Fruit fly (Drosophila melanogaster) whole organism, prepupa: Measurements from ENCODE around the gene Tm2.

Experiments used
- CG10669 ChIP-seq: fragments of 200-800 bp; sonication (Bioruptor generic); optimal IDR thresholded peaks from 3 replicates; lab custom pipeline; 2018; ENCODE audit warnings: missing biosample characterization, mild to moderate bottlenecking, missing genetic modification characterization, moderate library complexity
- CG3919 ChIP-seq: fragments of 200-800 bp; sonication (Bioruptor generic); optimal IDR thresholded peaks from 3 replicates; lab custom pipeline; 2016; ENCODE audit warnings: missing biosample characterization, missing genetic modification characterization
- CG6163 ChIP-seq: fragments of 200-800 bp; sonication (Bioruptor generic); IDR thresholded peaks from 3 replicates; pipeline ENCODE4 v1.3.6; 2022; ENCODE audit warnings: missing biosample characterization, missing genetic modification characterization
- CG9139 ChIP-seq: fragments of 200-800 bp; sonication (Bioruptor generic); optimal IDR thresholded peaks from 3 replicates; lab custom pipeline; 2017; ENCODE audit warnings: missing biosample characterization, mild to moderate bottlenecking, missing genetic modification characterization
- Gug ChIP-seq: fragments of 200-800 bp; sonication (Bioruptor generic); IDR thresholded peaks from 2 replicates; pipeline ENCODE4 v1.3.6; 2022; ENCODE audit warnings: missing biosample characterization, missing genetic modification characterization
- Lpt ChIP-seq: fragments of 200-800 bp; sonication (Bioruptor generic); optimal IDR thresholded peaks from 3 replicates; lab custom pipeline; 2016; ENCODE audit warnings: missing biosample characterization, missing genetic modification characterization
- Smox ChIP-seq: fragments of 200-800 bp; sonication (Bioruptor generic); optimal IDR thresholded peaks from 3 replicates; lab custom pipeline; 2016; ENCODE audit warnings: missing biosample characterization, missing genetic modification characterization
- dac ChIP-seq: fragments of 200-800 bp; sonication (Bioruptor generic); optimal IDR thresholded peaks from 2 replicates; lab custom pipeline; 2017; ENCODE audit warnings: missing biosample characterization, mild to moderate bottlenecking, missing genetic modification characterization
- fd59A ChIP-seq: fragments of 200-800 bp; sonication (Bioruptor generic); optimal IDR thresholded peaks from 2 replicates; lab custom pipeline; 2017; ENCODE audit warnings: missing biosample characterization, mild to moderate bottlenecking, missing genetic modification characterization, missing genetic modification reagents
- topi ChIP-seq: fragments of 200-800 bp; sonication (Bioruptor generic); optimal IDR thresholded peaks from 3 replicates; lab custom pipeline; 2016; ENCODE audit warnings: missing biosample characterization, missing genetic modification characterization

DNA sequence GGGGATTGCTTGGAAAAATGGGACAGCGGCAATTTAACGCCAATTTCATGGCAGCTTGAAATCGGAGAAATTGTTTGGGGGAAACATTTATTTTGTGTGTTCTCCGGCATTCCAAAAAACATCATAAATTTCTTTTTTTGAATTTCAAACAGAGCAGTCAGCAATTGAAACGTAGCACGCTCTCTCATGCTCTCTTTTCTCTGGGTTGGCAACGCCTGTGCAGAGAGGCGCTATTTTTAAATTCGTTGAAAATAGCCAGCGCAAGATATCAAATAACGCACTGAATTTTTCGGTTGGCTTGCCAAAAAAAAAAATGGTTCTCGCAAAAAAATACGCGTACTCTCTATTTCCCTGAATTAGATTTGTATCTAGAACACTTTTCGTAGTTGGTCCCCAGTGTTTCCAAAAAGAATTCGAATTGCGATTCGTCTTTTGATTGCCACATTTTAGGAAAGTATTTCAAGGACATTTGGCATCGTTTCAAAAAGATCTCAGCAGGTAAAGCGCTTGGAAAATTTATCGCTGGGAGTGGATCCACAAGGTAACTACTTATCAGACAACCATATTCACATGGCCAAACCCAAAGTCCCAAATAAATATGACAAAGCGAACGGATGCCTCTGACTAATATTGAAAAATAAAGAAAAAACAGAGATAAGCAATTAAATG is 23.8 kb upstream of the Tm2 start:
- peak; percentile 40 for TF ChIP-seq CG10669 (GFP tag; lab: Kevin White, UChicago)
- no peak for TF ChIP-seq Gug (GFP tag; lab: Robert Waterston, UW)
- no peak for TF ChIP-seq dac (GFP tag; lab: Kevin White, UChicago)
- TF ChIP-seq CG6163 (GFP tag; lab: Robert Waterston, UW), result no peak
- TF ChIP-seq CG3919, result no peak
- TF ChIP-seq Lpt (GFP tag; lab: Kevin White, UChicago), result no peak
- TF ChIP-seq fd59A, result no peak
- no peak for TF ChIP-seq Smox (GFP tag; lab: Kevin White, UChicago)
- no peak for TF ChIP-seq CG9139 (GFP tag; lab: Kevin White, UChicago)
- TF ChIP-seq topi (GFP tag; lab: Kevin White, UChicago), result no peak
